Worm (Caenorhabditis elegans) whole organism, L3 larva: ENCODE measurements around the gene Y51H4A.13.

Experiments used
- aly-2 ChIP-seq: fragments of 150-350 bp; optimal IDR thresholded peaks from 2 replicates; lab custom pipeline; 2014; ENCODE audit warnings: missing biosample characterization, missing genetic modification characterization
- ceh-16 ChIP-seq: sonication (generic microtip); optimal IDR thresholded peaks from 2 replicates; lab custom pipeline; 2017; ENCODE audit warnings: missing biosample characterization, missing genetic modification characterization
- ceh-82 ChIP-seq: fragments of 150-350 bp; optimal IDR thresholded peaks from 2 replicates; lab custom pipeline; 2014; ENCODE audit warnings: missing biosample characterization, missing genetic modification characterization
- fkh-10 ChIP-seq: sonication (generic microtip); optimal IDR thresholded peaks from 2 replicates; lab custom pipeline; 2017; ENCODE audit warnings: missing biosample characterization, missing genetic modification reagents, missing genetic modification characterization
- mml-1 ChIP-seq: fragments of 150-350 bp; sonication (generic microtip); optimal IDR thresholded peaks from 3 replicates; lab custom pipeline; 2014; ENCODE audit warnings: missing biosample characterization, missing genetic modification characterization
- nfya-1 ChIP-seq: sonication (generic microtip); optimal IDR thresholded peaks from 2 replicates; lab custom pipeline; 2017; ENCODE audit warnings: missing genetic modification characterization, mild to moderate bottlenecking, missing compliant biosample characterization, antibody characterized with exemption, moderate library complexity; ENCODE audit not compliant: insufficient read depth
- nhr-11 ChIP-seq: fragments of 150-350 bp; optimal IDR thresholded peaks from 2 replicates; lab custom pipeline; 2014; ENCODE audit warnings: missing biosample characterization, missing genetic modification characterization
- nhr-12 ChIP-seq: fragments of 150-350 bp; optimal IDR thresholded peaks from 2 replicates; lab custom pipeline; 2014; ENCODE audit warnings: missing biosample characterization, missing genetic modification characterization
- nhr-25 ChIP-seq: sonication (generic microtip); optimal IDR thresholded peaks from 2 replicates; lab custom pipeline; 2017; ENCODE audit warnings: missing biosample characterization, missing genetic modification characterization
- pqm-1 ChIP-seq: fragments of 150-350 bp; optimal IDR thresholded peaks from 2 replicates; lab custom pipeline; 2017; ENCODE audit warnings: missing biosample characterization, missing genetic modification characterization, inconsistent platforms
- snpc-4 ChIP-seq: fragments of 150-350 bp; optimal IDR thresholded peaks from 2 replicates; lab custom pipeline; 2014; ENCODE audit warnings: missing biosample characterization, missing genetic modification characterization
- unc-62 ChIP-seq: fragments of 150-350 bp; sonication (generic microtip); optimal IDR thresholded peaks from 4 replicates; lab custom pipeline; 2014; ENCODE audit warnings: missing biosample characterization, missing genetic modification reagents, missing genetic modification characterization

ce11 chrIV:16694567-16694966 lies 48.4 kb upstream of the Y51H4A.13 start, which contains the start of gene Y51H4A.941:
- TF ChIP-seq ceh-16 (tag; lab: Kevin White, UChicago) (no peak), nhr-12 (tag; lab: Kevin White, UChicago) (no peak), snpc-4 (tag; lab: Kevin White, UChicago) (no peak), nfya-1 (tag; lab: Kevin White, UChicago) (no peak), nhr-11 (tag; lab: Kevin White, UChicago) (no peak), pqm-1 (tag; lab: Kevin White, UChicago) (no peak), mml-1 (no peak), fkh-10 (GFP tag; lab: Kevin White, UChicago) (no peak), aly-2 (tag; lab: Kevin White, UChicago) (no peak), nhr-25 (tag; lab: Kevin White, UChicago) (no peak), unc-62 (GFP tag; lab: Kevin White, UChicago) (no peak), ceh-82 (tag; lab: Kevin White, UChicago) (no peak)
